Fruit fly (Drosophila melanogaster) whole organism, wandering third instar larva: ENCODE measurements around the gene CG12502.
A peak's percentile ranks its signal among the peaks of the same experiment; 100 is the strongest.

Experiments used
- Abd-B ChIP-seq: fragments of >200 bp; optimal IDR thresholded peaks from 2 replicates; lab custom pipeline; 2017; ENCODE audit warnings: missing biosample characterization, missing genetic modification characterization
- CG32264 ChIP-seq: fragments of 200-800 bp; sonication (Bioruptor generic); optimal IDR thresholded peaks from 2 replicates; lab custom pipeline; 2016; ENCODE audit warnings: missing biosample characterization, missing genetic modification characterization
- CG9705 ChIP-seq: fragments of 200-800 bp; sonication (Bioruptor generic); optimal IDR thresholded peaks from 2 replicates; lab custom pipeline; 2018; ENCODE audit warnings: missing biosample characterization, mild to moderate bottlenecking, missing genetic modification characterization
- CrebA ChIP-seq: fragments of 200-800 bp; sonication (Bioruptor generic); optimal IDR thresholded peaks from 2 replicates; lab custom pipeline; 2016; ENCODE audit warnings: missing biosample characterization, mild to moderate bottlenecking, missing genetic modification characterization, borderline replicate concordance
- Dfd ChIP-seq: fragments of >200 bp; optimal IDR thresholded peaks from 2 replicates; lab custom pipeline; 2017; ENCODE audit warnings: missing biosample characterization, missing genetic modification characterization
- Dif ChIP-seq: fragments of 200-275, 200-300 bp; sonication (Bioruptor generic); optimal IDR thresholded peaks from 2 replicates; lab custom pipeline; 2018; ENCODE audit warnings: missing biosample characterization, missing genetic modification characterization; ENCODE audit not compliant: partially characterized antibody
- GATAd ChIP-seq: sonication (Bioruptor generic); optimal IDR thresholded peaks from 2 replicates; lab custom pipeline; 2016; ENCODE audit warnings: missing biosample characterization, missing genetic modification characterization
- HLH106 ChIP-seq: fragments of 200-800 bp; optimal IDR thresholded peaks from 3 replicates; lab custom pipeline; 2019; ENCODE audit warnings: missing biosample characterization, mild to moderate bottlenecking, missing genetic modification characterization, moderate library complexity
- Hnf4 ChIP-seq: fragments of 200-800 bp; sonication (Bioruptor generic); optimal IDR thresholded peaks from 2 replicates; lab custom pipeline; 2016; ENCODE audit warnings: missing biosample characterization, mild to moderate bottlenecking, missing genetic modification characterization
- Hr78 ChIP-seq: fragments of >200 bp; optimal IDR thresholded peaks from 2 replicates; lab custom pipeline; 2017; ENCODE audit warnings: missing biosample characterization, missing genetic modification characterization
- Hr83 ChIP-seq: fragments of 200-300 bp; sonication (Bioruptor generic); optimal IDR thresholded peaks from 2 replicates; lab custom pipeline; 2016; ENCODE audit warnings: missing biosample characterization, mild to moderate bottlenecking, missing genetic modification characterization, moderate library complexity; ENCODE audit not compliant: poor library complexity, severe bottlenecking
- Jra ChIP-seq: sonication (Bioruptor generic); optimal IDR thresholded peaks from 2 replicates; lab custom pipeline; 2016; ENCODE audit warnings: missing biosample characterization, missing genetic modification characterization
- Mio ChIP-seq: sonication (Bioruptor generic); optimal IDR thresholded peaks from 2 replicates; lab custom pipeline; 2016; ENCODE audit warnings: missing biosample characterization, missing genetic modification characterization
- Myc ChIP-seq: fragments of >200 bp; optimal IDR thresholded peaks from 2 replicates; lab custom pipeline; 2017
- N ChIP-seq: fragments of >200 bp; optimal IDR thresholded peaks from 2 replicates; lab custom pipeline; 2018; ENCODE audit warnings: missing biosample characterization, missing external identifiers, missing genetic modification characterization
- OdsH ChIP-seq: fragments of 200-800 bp; sonication (Bioruptor generic); optimal IDR thresholded peaks from 2 replicates; lab custom pipeline; 2016; ENCODE audit warnings: missing biosample characterization, mild to moderate bottlenecking, missing genetic modification characterization
- Rel ChIP-seq, 2 experiments: fragments of 200-800 bp; sonication (Bioruptor generic) in 1 of 2; optimal IDR thresholded peaks; 2 replicates in 1 of 2; 3 replicates in 1 of 2; lab custom pipeline; 2016 to 2019; ENCODE audit warnings: mild to moderate bottlenecking in 2 of 2, missing biosample characterization in 2 of 2, missing genetic modification characterization in 2 of 2, moderate library complexity in 1 of 2
- Sp1 ChIP-seq: fragments of 200-800 bp; sonication (Bioruptor generic); optimal IDR thresholded peaks from 3 replicates; lab custom pipeline; 2019; ENCODE audit warnings: missing biosample characterization, mild to moderate bottlenecking, missing genetic modification characterization, moderate library complexity
- Vsx2 ChIP-seq: fragments of 200-300, 225-300 bp; sonication (Bioruptor generic); optimal IDR thresholded peaks from 2 replicates; lab custom pipeline; 2018; ENCODE audit warnings: missing biosample characterization, missing genetic modification characterization; ENCODE audit not compliant: partially characterized antibody
- br ChIP-seq: fragments of 200-800 bp; sonication (Bioruptor generic); optimal IDR thresholded peaks from 2 replicates; lab custom pipeline; 2016; ENCODE audit warnings: missing biosample characterization, missing genetic modification characterization
- brk ChIP-seq: fragments of 200-800 bp; sonication (Bioruptor generic); optimal IDR thresholded peaks from 2 replicates; lab custom pipeline; 2016; ENCODE audit warnings: missing biosample characterization, mild to moderate bottlenecking, missing genetic modification characterization
- dl ChIP-seq, 2 experiments: fragments of 175-275, 200-275 bp in 1 of 2; fragments of 200-275 bp in 1 of 2; sonication (Bioruptor generic); optimal IDR thresholded peaks; lab custom pipeline; 2018; ENCODE audit warnings: mild to moderate bottlenecking in 2 of 2, missing biosample characterization in 2 of 2, missing genetic modification characterization in 2 of 2, moderate library complexity in 2 of 2; ENCODE audit not compliant: partially characterized antibody in 2 of 2, insufficient read depth in 1 of 2
- dmrt93B ChIP-seq: fragments of 200-800 bp; sonication (Bioruptor generic); optimal IDR thresholded peaks from 2 replicates; lab custom pipeline; 2018; ENCODE audit warnings: missing biosample characterization, mild to moderate bottlenecking, missing genetic modification characterization
- dsf ChIP-seq: sonication (Bioruptor generic); optimal IDR thresholded peaks from 2 replicates; lab custom pipeline; 2016; ENCODE audit warnings: missing biosample characterization, missing genetic modification characterization, borderline replicate concordance
- ey ChIP-seq: fragments of 200-800 bp; sonication (Bioruptor generic); optimal IDR thresholded peaks from 2 replicates; lab custom pipeline; 2016; ENCODE audit warnings: missing biosample characterization, missing genetic modification characterization
- foxo ChIP-seq, 2 experiments: fragments of 200-800 bp; sonication (Bioruptor generic); optimal IDR thresholded peaks; 2 replicates in 1 of 2; 3 replicates in 1 of 2; lab custom pipeline; 2016 to 2017; ENCODE audit warnings: missing biosample characterization in 2 of 2, missing genetic modification characterization in 2 of 2
- fru ChIP-seq: fragments of 200-800 bp; sonication (Bioruptor generic); optimal IDR thresholded peaks from 3 replicates; lab custom pipeline; 2016; ENCODE audit warnings: missing biosample characterization, mild to moderate bottlenecking, missing genetic modification characterization
- h ChIP-seq: fragments of 200-800 bp; sonication (Bioruptor generic); optimal IDR thresholded peaks from 3 replicates; lab custom pipeline; 2016; ENCODE audit warnings: missing biosample characterization, mild to moderate bottlenecking, missing genetic modification characterization
- jim ChIP-seq: fragments of 175-275, 200-325 bp; sonication (Bioruptor generic); optimal IDR thresholded peaks from 2 replicates; lab custom pipeline; 2016; ENCODE audit warnings: missing biosample characterization, mild to moderate bottlenecking, missing genetic modification characterization
- lola ChIP-seq: fragments of >200 bp; optimal IDR thresholded peaks from 2 replicates; lab custom pipeline; 2017; ENCODE audit warnings: missing biosample characterization, missing genetic modification characterization
- pan ChIP-seq: fragments of >200 bp; optimal IDR thresholded peaks from 2 replicates; lab custom pipeline; 2017
- psq ChIP-seq: fragments of 200-800 bp; sonication (Bioruptor generic); optimal IDR thresholded peaks from 3 replicates; lab custom pipeline; 2017; ENCODE audit warnings: missing biosample characterization, mild to moderate bottlenecking, missing genetic modification characterization, moderate library complexity
- rgr ChIP-seq: fragments of 200-800 bp; sonication (Bioruptor generic); optimal IDR thresholded peaks from 3 replicates; lab custom pipeline; 2016; ENCODE audit warnings: missing biosample characterization, mild to moderate bottlenecking, missing genetic modification characterization
- sage ChIP-seq: fragments of 200-800 bp; sonication (Bioruptor generic); optimal IDR thresholded peaks from 2 replicates; lab custom pipeline; 2016; ENCODE audit warnings: missing biosample characterization, mild to moderate bottlenecking, missing genetic modification characterization
- sv ChIP-seq: fragments of 200-800 bp; sonication (Bioruptor generic); optimal IDR thresholded peaks from 3 replicates; lab custom pipeline; 2016; ENCODE audit warnings: missing biosample characterization, missing genetic modification characterization
- tai ChIP-seq: sonication (Bioruptor generic); optimal IDR thresholded peaks from 2 replicates; lab custom pipeline; 2016; ENCODE audit warnings: missing biosample characterization, missing genetic modification characterization
- usp ChIP-seq: fragments of >200 bp; optimal IDR thresholded peaks from 2 replicates; lab custom pipeline; 2017; ENCODE audit warnings: missing biosample characterization, missing genetic modification characterization
- woc ChIP-seq: sonication (Bioruptor generic); optimal IDR thresholded peaks from 2 replicates; lab custom pipeline; 2016; ENCODE audit warnings: missing biosample characterization, mild to moderate bottlenecking, missing genetic modification characterization

CG12502 gene

DNA sequence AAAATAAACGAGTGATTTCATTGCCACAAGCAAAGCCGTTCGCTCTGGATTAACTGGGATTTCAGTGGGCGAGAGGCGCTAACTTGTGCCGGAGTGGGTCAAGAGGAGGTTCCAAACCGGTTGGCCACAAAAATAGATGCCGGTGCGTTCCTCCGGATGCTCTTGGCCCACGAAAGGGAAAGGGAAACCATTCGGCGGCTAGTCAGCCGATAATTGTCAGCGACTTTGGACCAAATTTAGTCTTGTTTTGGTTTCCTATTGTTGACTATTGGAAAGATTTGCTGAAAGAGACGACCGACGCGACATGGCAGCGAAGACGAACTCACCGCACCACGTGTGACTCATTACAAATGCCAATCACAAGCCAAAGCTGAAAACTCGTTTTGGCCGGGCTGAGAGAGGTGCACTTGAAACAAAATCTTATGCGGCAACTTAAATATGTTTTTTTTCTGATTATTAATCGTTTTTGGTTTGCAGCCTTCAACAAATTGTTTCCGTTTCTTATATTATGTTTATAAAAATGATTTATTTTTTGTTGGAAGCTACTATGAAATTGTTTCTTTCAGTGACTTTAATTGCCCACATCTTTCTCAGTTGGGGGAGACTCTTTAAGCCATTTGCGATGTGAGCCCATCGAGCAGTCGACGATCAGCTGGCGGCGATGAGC is 30.3 kb downstream of the CG12502 start, which contains the start of gene CG34056:
TSS of gene CG34056 (plus strand) at position 638 of the 667 bp plus-strand sequence.
- peak; percentile 40 for TF ChIP-seq Mio (GFP tag; lab: Kevin White, UChicago)
- TF ChIP-seq psq = peak; percentile 91
- TF ChIP-seq Hr78 (GFP tag; lab: Kevin White, UChicago) = no peak
- peak; percentile 94 for TF ChIP-seq Sp1 (GFP tag; lab: Kevin White, UChicago)
- TF ChIP-seq rgr (GFP tag; lab: Kevin White, UChicago) = peak; percentile 97
- TF ChIP-seq pan (lab: Kevin White, UChicago) = no peak
- TF ChIP-seq brk (GFP tag; lab: Kevin White, UChicago) = peak; percentile 96
- TF ChIP-seq h = peak; percentile 98
- TF ChIP-seq N (GFP tag; lab: Kevin White, UChicago) = no peak
- TF ChIP-seq Vsx2 = no peak
- TF ChIP-seq Hr83 (GFP tag; lab: Kevin White, UChicago) = peak; percentile 82
- peak; percentile 96 for TF ChIP-seq Hnf4 (GFP tag; lab: Kevin White, UChicago)
- no peak for TF ChIP-seq Myc (lab: Kevin White, UChicago)
- TF ChIP-seq dsf (GFP tag; lab: Kevin White, UChicago) = peak; percentile 90
- TF ChIP-seq HLH106 (tag; lab: Kevin White, UChicago) = peak; percentile 97
- no peak for TF ChIP-seq Dfd (GFP tag; lab: Kevin White, UChicago)
- TF ChIP-seq CG32264 (GFP tag; lab: Kevin White, UChicago) = peak; percentile 97
- no peak for TF ChIP-seq jim (GFP tag; lab: Kevin White, UChicago)
- TF ChIP-seq CG9705 (GFP tag; lab: Kevin White, UChicago) = peak; percentile 96
- TF ChIP-seq ey (GFP tag; lab: Kevin White, UChicago) = peak; percentile 95
- peak; percentile 97 for TF ChIP-seq Rel (GFP tag; optimal IDR thresholded peaks at IDR 0.05; lab: Kevin White, UChicago)
- TF ChIP-seq Rel (tag; optimal IDR thresholded peaks at IDR 0.05; lab: Kevin White, UChicago) = peak; percentile 86
- TF ChIP-seq foxo (GFP tag; optimal IDR thresholded peaks at IDR 0.05; lab: Kevin White, UChicago) = peak; percentile 89 to 97
- TF ChIP-seq Jra (GFP tag; lab: Kevin White, UChicago) = peak; percentile 95
- TF ChIP-seq CrebA (GFP tag; lab: Kevin White, UChicago) = peak; percentile 94
- no peak for TF ChIP-seq Dif
- TF ChIP-seq woc = peak; percentile 95
- TF ChIP-seq dl (GFP tag; optimal IDR thresholded peaks at IDR 0.05; lab: Kevin White, UChicago; ENCODE audit: insufficient read depth in 1 of 2, partially characterized antibody in 2 of 2) = no peak
- peak; percentile 84 for TF ChIP-seq tai (GFP tag; lab: Kevin White, UChicago)
- TF ChIP-seq dmrt93B (GFP tag; lab: Kevin White, UChicago) = peak; percentile 95
- TF ChIP-seq sv (GFP tag; lab: Kevin White, UChicago) = peak; percentile 81
- no peak for TF ChIP-seq lola
- TF ChIP-seq br (GFP tag; lab: Kevin White, UChicago) = peak; percentile 95
- no peak for TF ChIP-seq usp
- TF ChIP-seq fru = peak; percentile 98
- peak; percentile 97 for TF ChIP-seq OdsH (GFP tag; lab: Kevin White, UChicago)
- no peak for TF ChIP-seq Abd-B
- peak; percentile 97 for TF ChIP-seq sage (GFP tag; lab: Kevin White, UChicago)
- TF ChIP-seq GATAd = peak; percentile 40

DNA sequence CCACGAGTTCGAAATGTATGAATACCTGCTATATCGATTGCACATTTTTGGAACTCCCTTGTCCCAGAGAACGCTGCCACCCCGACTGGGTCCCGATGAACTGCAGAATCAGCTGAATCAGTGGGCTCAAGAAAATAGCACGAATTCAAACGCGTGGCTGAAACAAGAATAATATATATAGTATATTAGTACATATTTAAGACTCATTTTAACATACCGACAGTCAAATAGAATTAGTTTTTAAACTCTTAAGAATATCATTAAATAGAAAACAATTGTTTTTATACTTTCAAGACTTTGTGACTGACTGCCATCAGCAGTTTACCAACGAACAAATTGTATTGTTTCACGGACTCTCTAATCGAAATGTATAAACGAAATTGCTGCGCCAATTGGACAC is 31.9 kb downstream of the CG12502 start, which contains the start of gene CG34057:
TSS of gene CG34057 (plus strand) at position 301 of the 400 bp plus-strand sequence.
- no peak for TF ChIP-seq Sp1 (GFP tag; lab: Kevin White, UChicago)
- no peak for TF ChIP-seq Hr83 (GFP tag; lab: Kevin White, UChicago)
- no peak for TF ChIP-seq GATAd
- TF ChIP-seq dsf (GFP tag; lab: Kevin White, UChicago) = no peak
- no peak for TF ChIP-seq rgr (GFP tag; lab: Kevin White, UChicago)
- TF ChIP-seq pan (lab: Kevin White, UChicago) = no peak
- no peak for TF ChIP-seq CG9705 (GFP tag; lab: Kevin White, UChicago)
- no peak for TF ChIP-seq Myc (lab: Kevin White, UChicago)
- TF ChIP-seq Dfd (GFP tag; lab: Kevin White, UChicago) = no peak
- TF ChIP-seq lola = no peak
- no peak for TF ChIP-seq foxo (GFP tag; optimal IDR thresholded peaks at IDR 0.05; lab: Kevin White, UChicago)
- TF ChIP-seq br (GFP tag; lab: Kevin White, UChicago) = no peak
- TF ChIP-seq CrebA (GFP tag; lab: Kevin White, UChicago) = no peak
